Worm (Caenorhabditis elegans) whole organism, young adult: Measurements from ENCODE around the gene rps-3.

Experiments used
- C06A6.2 ChIP-seq: fragments of 200-800 bp; sonication (Bioruptor generic); conservative IDR thresholded peaks from 2 replicates; pipeline ENCODE4 v1.3.6; 2022; ENCODE audit warnings: missing genetic modification characterization, missing compliant biosample characterization
- C17E4.6 ChIP-seq: fragments of 200-800 bp; sonication (Bioruptor generic); IDR thresholded peaks from 2 replicates; pipeline ENCODE4 v1.3.6; 2022; ENCODE audit warnings: missing genetic modification reagents, missing genetic modification characterization, missing compliant biosample characterization
- D2030.7 ChIP-seq: fragments of 200-800 bp; sonication (Bioruptor generic); IDR thresholded peaks from 2 replicates; pipeline ENCODE4 v1.3.6; 2022; ENCODE audit warnings: missing genetic modification reagents, missing genetic modification characterization, missing compliant biosample characterization
- F23B12.7 ChIP-seq: sonication (generic microtip); optimal IDR thresholded peaks from 2 replicates; lab custom pipeline; 2017; ENCODE audit warnings: missing genetic modification characterization, mild to moderate bottlenecking, missing compliant biosample characterization, antibody characterized with exemption, moderate library complexity; ENCODE audit not compliant: insufficient read depth
- F33H1.4 ChIP-seq: fragments of 200-800 bp; sonication (Bioruptor generic); IDR thresholded peaks from 2 replicates; pipeline ENCODE4 v1.3.6; 2022; ENCODE audit warnings: missing genetic modification reagents, missing genetic modification characterization, missing compliant biosample characterization
- K12H6.12 ChIP-seq: fragments of 200-800 bp; sonication (Bioruptor generic); optimal IDR thresholded peaks from 2 replicates; lab custom pipeline; 2018; ENCODE audit warnings: mild to moderate bottlenecking, missing genetic modification characterization, missing compliant biosample characterization
- T26A5.8 ChIP-seq: sonication (generic microtip); optimal IDR thresholded peaks from 2 replicates; lab custom pipeline; 2016; ENCODE audit warnings: missing genetic modification characterization, missing compliant biosample characterization
- Y56A3A.18 ChIP-seq: fragments of 200-800 bp; sonication (Bioruptor generic); IDR thresholded peaks from 2 replicates; pipeline ENCODE4 v1.3.6; 2022; ENCODE audit warnings: missing genetic modification reagents, missing genetic modification characterization, missing compliant biosample characterization
- Y67H2A.10 ChIP-seq: fragments of 200-800 bp; sonication (Bioruptor generic); conservative IDR thresholded peaks from 2 replicates; pipeline ENCODE4 v1.3.6; 2022; ENCODE audit warnings: missing genetic modification reagents, missing genetic modification characterization, missing compliant biosample characterization
- Y95B8A.8 ChIP-seq: fragments of 200-800 bp; sonication (Bioruptor generic); IDR thresholded peaks from 2 replicates; pipeline ENCODE4 v1.3.6; 2022; ENCODE audit warnings: missing genetic modification reagents, missing genetic modification characterization, missing compliant biosample characterization
- aptf-2 ChIP-seq: fragments of 200-800 bp; sonication (Bioruptor generic); conservative IDR thresholded peaks from 2 replicates; pipeline ENCODE4 v1.3.6; 2022; ENCODE audit warnings: missing genetic modification reagents, missing genetic modification characterization, missing compliant biosample characterization
- attf-3 ChIP-seq: fragments of 200-800 bp; sonication (Bioruptor generic); conservative IDR thresholded peaks from 2 replicates; pipeline ENCODE4 v1.3.6; 2022; ENCODE audit warnings: missing genetic modification reagents, missing genetic modification characterization, missing compliant biosample characterization
- attf-6 ChIP-seq: fragments of 200-800 bp; sonication (Bioruptor generic); IDR thresholded peaks from 2 replicates; pipeline ENCODE4 v1.3.6; 2022; ENCODE audit warnings: missing genetic modification reagents, missing genetic modification characterization, missing compliant biosample characterization
- bed-2 ChIP-seq: fragments of 200-800 bp; sonication (Bioruptor generic); IDR thresholded peaks from 2 replicates; pipeline ENCODE4 v1.3.6; 2022; ENCODE audit warnings: missing genetic modification reagents, missing genetic modification characterization, missing compliant biosample characterization
- ccch-3 ChIP-seq: fragments of 200-800 bp; sonication (Bioruptor generic); optimal IDR thresholded peaks from 2 replicates; lab custom pipeline; 2018; ENCODE audit warnings: mild to moderate bottlenecking, missing genetic modification characterization, missing compliant biosample characterization
- ceh-91 ChIP-seq: fragments of 200-800 bp; sonication (Bioruptor generic); IDR thresholded peaks from 2 replicates; pipeline ENCODE4 v1.3.6; 2022; ENCODE audit warnings: missing genetic modification reagents, missing genetic modification characterization, missing compliant biosample characterization
- chd-7 ChIP-seq: sonication (generic microtip); optimal IDR thresholded peaks from 2 replicates; lab custom pipeline; 2016; ENCODE audit warnings: mild to moderate bottlenecking, missing genetic modification characterization, moderate library complexity, missing compliant biosample characterization
- dpff-1 ChIP-seq: sonication (generic microtip); optimal IDR thresholded peaks from 2 replicates; lab custom pipeline; 2017; ENCODE audit warnings: mild to moderate bottlenecking, missing genetic modification characterization, missing compliant biosample characterization
- dpl-1 ChIP-seq: fragments of 150-350 bp; optimal IDR thresholded peaks from 2 replicates; lab custom pipeline; 2014; ENCODE audit warnings: missing biosample characterization, missing genetic modification reagents, missing genetic modification characterization
- efl-1 ChIP-seq: fragments of 150-350 bp; optimal IDR thresholded peaks from 2 replicates; lab custom pipeline; 2014; ENCODE audit warnings: missing biosample characterization, missing genetic modification reagents, missing genetic modification characterization
- fkh-3 ChIP-seq: sonication (generic microtip); optimal IDR thresholded peaks from 2 replicates; lab custom pipeline; 2016; ENCODE audit warnings: mild to moderate bottlenecking, missing genetic modification characterization, missing compliant biosample characterization
- hlh-26 ChIP-seq: fragments of 200-800 bp; sonication (Bioruptor generic); conservative IDR thresholded peaks from 2 replicates; pipeline ENCODE4 v1.3.6; 2022; ENCODE audit warnings: missing genetic modification reagents, missing genetic modification characterization, missing compliant biosample characterization
- hmg-1.2 ChIP-seq: fragments of 200-800 bp; sonication (Bioruptor generic); IDR thresholded peaks from 2 replicates; pipeline ENCODE4 v1.3.6; 2022; ENCODE audit warnings: missing genetic modification reagents, missing genetic modification characterization, missing compliant biosample characterization
- let-526 ChIP-seq: fragments of 200-800 bp; sonication (Bioruptor generic); IDR thresholded peaks from 2 replicates; pipeline ENCODE4 v1.3.6; 2022; ENCODE audit warnings: missing genetic modification reagents, missing genetic modification characterization, missing compliant biosample characterization
- let-607 ChIP-seq, 2 experiments: fragments of 200-800 bp in 1 of 2; sonication (Bioruptor generic) in 1 of 2; sonication (generic microtip) in 1 of 2; optimal IDR thresholded peaks; 2 replicates each; lab custom pipeline; 2016 to 2018; ENCODE audit warnings: mild to moderate bottlenecking in 2 of 2, missing compliant biosample characterization in 2 of 2, missing genetic modification characterization in 2 of 2, moderate library complexity in 2 of 2, missing genotype in 1 of 2
- lin-26 ChIP-seq: fragments of 200-800 bp; sonication (Bioruptor generic); IDR thresholded peaks from 2 replicates; pipeline ENCODE4 v1.3.6; 2022; ENCODE audit warnings: missing genetic modification reagents, missing genetic modification characterization, missing compliant biosample characterization
- madf-10 ChIP-seq: sonication (generic microtip); optimal IDR thresholded peaks from 2 replicates; lab custom pipeline; 2016; ENCODE audit warnings: mild to moderate bottlenecking, missing genetic modification characterization, missing compliant biosample characterization
- madf-6 ChIP-seq: fragments of 200-800 bp; sonication (Bioruptor generic); IDR thresholded peaks from 2 replicates; pipeline ENCODE4 v1.3.6; 2022; ENCODE audit warnings: missing genetic modification reagents, missing genetic modification characterization, missing compliant biosample characterization
- madf-8 ChIP-seq: fragments of 200-800 bp; sonication (Bioruptor generic); conservative IDR thresholded peaks from 2 replicates; pipeline ENCODE4 v1.3.6; 2022; ENCODE audit warnings: missing genetic modification reagents, missing genetic modification characterization, missing compliant biosample characterization
- mcd-1 ChIP-seq: fragments of 200-800 bp; sonication (Bioruptor generic); IDR thresholded peaks from 2 replicates; pipeline ENCODE4 v1.3.6; 2022; ENCODE audit warnings: missing genetic modification reagents, missing genetic modification characterization, missing compliant biosample characterization
- nfyb-1 ChIP-seq: fragments of 200-800 bp; sonication (Bioruptor generic); IDR thresholded peaks from 2 replicates; pipeline ENCODE4 v1.3.6; 2022; ENCODE audit warnings: missing genetic modification reagents, missing genetic modification characterization, missing compliant biosample characterization
- nhr-120 ChIP-seq: fragments of 200-800 bp; sonication (Bioruptor generic); IDR thresholded peaks from 2 replicates; pipeline ENCODE4 v1.3.6; 2022; ENCODE audit warnings: missing genetic modification characterization, missing compliant biosample characterization
- pbrm-1 ChIP-seq: fragments of 200-800 bp; sonication (Bioruptor generic); IDR thresholded peaks from 2 replicates; pipeline ENCODE4 v1.3.6; 2022; ENCODE audit warnings: missing genetic modification reagents, missing genetic modification characterization, missing compliant biosample characterization
- pha-4 ChIP-seq: fragments of 150-350 bp; sonication (generic microtip); optimal IDR thresholded peaks from 2 replicates; lab custom pipeline; 2014; ENCODE audit warnings: missing biosample characterization, missing genetic modification reagents, missing genetic modification characterization
- rpc-1 ChIP-seq, 2 experiments: fragments of 150-350 bp in 1 of 2; sonication (generic microtip) in 1 of 2; optimal IDR thresholded peaks; 2 replicates each; lab custom pipeline; 2014 to 2018; ENCODE audit warnings: missing biosample characterization in 1 of 2, missing genetic modification characterization in 1 of 2, missing genetic modification reagents in 1 of 2, missing genotype in 1 of 2
- sdz-38 ChIP-seq: sonication (generic microtip); optimal IDR thresholded peaks from 2 replicates; lab custom pipeline; 2016; ENCODE audit warnings: missing genotype, missing genetic modification characterization, missing compliant biosample characterization
- snpc-3.4 ChIP-seq: sonication (generic microtip); optimal IDR thresholded peaks from 2 replicates; lab custom pipeline; 2017; ENCODE audit warnings: missing genetic modification characterization, mild to moderate bottlenecking, missing compliant biosample characterization, antibody characterized with exemption, moderate library complexity, missing genotype, missing genetic modification reagents
- tlf-1 ChIP-seq: fragments of 200-800 bp; sonication (Bioruptor generic); optimal IDR thresholded peaks from 2 replicates; lab custom pipeline; 2018; ENCODE audit warnings: mild to moderate bottlenecking, missing genetic modification characterization, missing compliant biosample characterization
- unc-62 ChIP-seq: fragments of 150-350 bp; optimal IDR thresholded peaks from 2 replicates; lab custom pipeline; 2014; ENCODE audit warnings: missing biosample characterization, missing genetic modification reagents, missing genetic modification characterization
- ztf-3 ChIP-seq: fragments of 200-800 bp; sonication (Bioruptor generic); optimal IDR thresholded peaks from 2 replicates; lab custom pipeline; 2018; ENCODE audit warnings: mild to moderate bottlenecking, missing genetic modification characterization, missing compliant biosample characterization
- ztf-6 ChIP-seq: fragments of 200-800 bp; sonication (Bioruptor generic); IDR thresholded peaks from 2 replicates; pipeline ENCODE4 v1.3.6; 2022; ENCODE audit warnings: missing genetic modification reagents, missing genetic modification characterization, missing compliant biosample characterization

rps-3 gene

DNA sequence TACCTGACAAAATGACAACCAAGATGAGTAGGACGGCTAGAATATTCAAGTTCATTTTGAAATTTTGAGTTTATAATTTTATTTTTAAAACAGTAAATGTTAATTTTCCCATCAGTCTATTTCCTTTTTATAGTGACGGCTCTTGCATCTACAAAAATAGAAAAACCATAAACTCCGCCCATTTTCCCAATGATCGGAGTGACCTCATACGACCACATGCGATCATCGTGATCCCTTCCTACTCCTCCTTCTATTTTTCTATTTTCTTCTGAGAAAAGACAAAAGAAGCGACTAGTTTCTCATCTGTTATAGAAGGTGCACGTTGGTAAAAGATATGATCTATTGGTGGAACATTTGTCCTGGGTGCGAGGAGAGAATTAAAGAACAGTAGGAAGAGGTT is 8.9 kb downstream of the rps-3 start, which contains the start of gene C23G10.11:
TSS of gene C23G10.11 (minus strand) at position 101 of the 400 bp plus-strand sequence.
- TF ChIP-seq ccch-3 (GFP tag; lab: Kevin White, UChicago) = no peak

DNA sequence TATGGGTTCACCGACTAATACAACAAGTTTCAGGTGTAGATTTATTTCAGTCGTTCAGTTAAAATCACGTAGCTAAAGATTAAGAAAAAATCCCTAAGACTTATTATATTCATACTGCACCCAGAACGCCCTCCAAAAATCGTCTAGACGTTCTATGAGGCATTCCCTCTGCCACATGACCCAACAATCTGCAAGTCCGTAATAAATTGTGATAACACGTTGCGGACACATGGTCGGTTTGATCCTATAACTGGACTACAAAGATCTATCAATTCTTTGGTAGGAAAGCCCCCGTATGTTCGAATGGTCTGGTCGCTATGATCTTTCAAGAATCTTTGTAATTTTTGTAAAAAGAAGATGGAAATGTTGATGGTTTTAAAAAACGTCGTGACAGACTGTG is 9.3 kb downstream of the rps-3 start:
- TF ChIP-seq Y67H2A.10 (GFP tag; lab: Robert Waterston, UW) (no peak), fkh-3 (tag; lab: Kevin White, UChicago) (no peak), let-607 (tag; optimal IDR thresholded peaks at IDR 0.05; lab: Kevin White, UChicago) (no peak), ztf-3 (GFP tag; lab: Kevin White, UChicago) (no peak), ceh-91 (no peak), nhr-120 (GFP tag; lab: Robert Waterston, UW) (no peak), attf-3 (GFP tag; lab: Robert Waterston, UW) (no peak), madf-10 (no peak), mcd-1 (GFP tag; lab: Robert Waterston, UW) (no peak), snpc-3.4 (tag; lab: Kevin White, UChicago) (no peak), C17E4.6 (GFP tag; lab: Robert Waterston, UW) (no peak), ztf-6 (no peak), D2030.7 (GFP tag; lab: Robert Waterston, UW) (no peak), nfyb-1 (GFP tag; lab: Robert Waterston, UW) (no peak), F23B12.7 (tag; lab: Kevin White, UChicago) (no peak), attf-6 (GFP tag; lab: Robert Waterston, UW) (no peak), hlh-26 (no peak), bed-2 (no peak), Y95B8A.8 (GFP tag; lab: Robert Waterston, UW) (no peak)

DNA sequence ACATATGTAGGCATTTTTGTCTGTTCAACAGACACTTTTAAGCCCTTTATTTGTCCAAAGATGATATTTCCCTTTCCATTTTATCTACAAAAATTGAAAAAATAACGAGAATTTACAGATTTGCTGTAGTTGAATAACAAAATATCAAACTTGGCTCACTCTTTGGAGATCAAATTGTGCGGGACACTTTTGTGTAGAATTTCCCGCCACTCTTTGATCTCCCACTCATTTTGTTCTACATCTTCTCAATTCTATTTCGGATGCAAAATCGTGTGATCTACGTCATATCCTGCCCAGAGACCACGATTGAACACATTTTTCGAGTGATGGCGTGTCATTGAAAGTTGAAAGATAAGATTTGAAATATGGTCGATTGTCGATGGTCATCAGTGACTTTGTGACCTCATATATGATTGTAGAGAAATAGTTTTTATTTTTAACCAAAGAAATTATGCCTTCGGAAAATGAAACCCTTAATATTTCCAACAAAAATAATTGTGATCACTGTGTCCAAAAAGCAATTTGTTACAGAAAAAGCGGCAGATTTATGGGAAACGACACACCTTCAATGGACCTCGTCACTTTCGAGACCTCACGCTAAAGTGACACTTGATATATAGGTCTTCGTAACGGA is 10.3 kb downstream of the rps-3 start, which contains the start of gene hot-4:
TSS of gene hot-4 (plus strand) at position 584 of the 634 bp plus-strand sequence.
- TF ChIP-seq F33H1.4 (GFP tag; lab: Robert Waterston, UW) (peak; percentile 18; the same call in 1 of the 2 replicates), K12H6.12 (no peak), madf-8 (GFP tag; lab: Robert Waterston, UW) (peak; percentile 31; the same call in 1 of the 2 replicates), madf-6 (GFP tag; lab: Robert Waterston, UW) (peak; percentile 84), efl-1 (GFP tag; lab: Kevin White, UChicago) (peak; percentile 66), unc-62 (GFP tag; lab: Kevin White, UChicago) (no peak), dpl-1 (GFP tag; lab: Kevin White, UChicago) (peak; percentile 19), pha-4 (no peak)
- TF ChIP-seq, all 124 proteins: peak for 5

DNA sequence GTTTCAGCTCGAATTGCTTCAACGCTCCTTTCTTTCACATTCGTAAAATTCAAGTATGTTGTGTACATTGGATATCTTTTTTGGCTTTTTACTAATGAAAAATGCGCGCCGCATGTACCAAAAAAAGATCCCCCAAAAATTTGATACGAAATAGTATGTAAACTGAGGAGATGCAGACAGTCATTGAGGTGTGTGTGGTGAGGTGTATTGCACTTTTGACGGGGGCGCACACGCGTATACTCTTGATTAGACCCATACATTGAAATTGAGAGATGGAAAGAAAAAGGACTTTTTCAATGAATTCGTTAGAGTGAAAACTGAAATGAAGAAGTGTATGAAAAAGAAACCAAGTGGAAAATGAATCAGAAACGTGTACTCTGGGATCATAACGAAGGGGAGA is 14.8 kb downstream of the rps-3 start:
- no peak for TF ChIP-seq let-526
- TF ChIP-seq hmg-1.2 (GFP tag; lab: Robert Waterston, UW) = peak; percentile 82

DNA sequence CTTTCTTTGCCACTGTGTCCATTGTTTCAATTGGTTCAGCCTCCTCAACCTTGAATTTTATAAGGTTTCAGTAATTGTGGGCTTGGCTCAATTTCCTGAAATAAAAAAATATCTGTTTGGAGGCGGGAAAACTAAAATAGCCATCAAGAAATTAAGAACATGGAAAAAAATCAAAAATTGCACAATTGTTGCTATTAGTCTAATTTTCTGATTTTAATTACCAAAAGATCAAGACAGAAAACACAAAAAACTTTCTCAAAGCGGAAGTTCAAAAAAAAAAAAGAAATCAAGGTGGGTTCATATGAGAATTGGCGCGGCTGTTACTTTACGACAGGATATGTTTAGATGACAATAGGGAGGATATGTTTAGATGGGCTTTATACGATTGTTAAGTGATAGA is 24.3 kb downstream of the rps-3 start, which contains the start of gene esyt-2:
TSS of gene esyt-2 (minus strand) at position 101 of the 400 bp plus-strand sequence.
- TF ChIP-seq tlf-1 (no peak), Y56A3A.18 (GFP tag; lab: Robert Waterston, UW) (no peak), fkh-3 (tag; lab: Kevin White, UChicago) (no peak), lin-26 (no peak), attf-3 (GFP tag; lab: Robert Waterston, UW) (no peak), C06A6.2 (GFP tag; lab: Robert Waterston, UW) (no peak), ztf-6 (no peak), sdz-38 (no peak), D2030.7 (GFP tag; lab: Robert Waterston, UW) (no peak), T26A5.8 (no peak), dpff-1 (no peak), chd-7 (tag; lab: Kevin White, UChicago) (no peak), hlh-26 (no peak), dpl-1 (GFP tag; lab: Kevin White, UChicago) (no peak), pbrm-1 (GFP tag; lab: Robert Waterston, UW) (no peak), aptf-2 (GFP tag; lab: Robert Waterston, UW) (no peak), rpc-1 (optimal IDR thresholded peaks at IDR 0.05; lab: Kevin White, UChicago) (no peak), rpc-1 (tag; optimal IDR thresholded peaks at IDR 0.05; lab: Kevin White, UChicago) (no peak)
